Worm (Caenorhabditis elegans) whole organism, young adult: ENCODE measurements around the gene F38B7.17.

Experiments used
- B0035.1 ChIP-seq: sonication (generic microtip); optimal IDR thresholded peaks from 2 replicates; lab custom pipeline; 2016; ENCODE audit warnings: missing genetic modification characterization, mild to moderate bottlenecking, missing compliant biosample characterization, missing genotype, missing genetic modification reagents
- C06A6.2 ChIP-seq: fragments of 200-800 bp; sonication (Bioruptor generic); conservative IDR thresholded peaks from 2 replicates; pipeline ENCODE4 v1.3.6; 2022; ENCODE audit warnings: missing genetic modification characterization, missing compliant biosample characterization
- D2030.7 ChIP-seq: fragments of 200-800 bp; sonication (Bioruptor generic); IDR thresholded peaks from 2 replicates; pipeline ENCODE4 v1.3.6; 2022; ENCODE audit warnings: missing genetic modification reagents, missing genetic modification characterization, missing compliant biosample characterization
- F37B4.10 ChIP-seq: fragments of 200-800 bp; sonication (Bioruptor generic); IDR thresholded peaks from 2 replicates; pipeline ENCODE4 v1.3.6; 2022; ENCODE audit warnings: missing genetic modification characterization, missing compliant biosample characterization
- F49E8.2 ChIP-seq: sonication (generic microtip); optimal IDR thresholded peaks from 3 replicates; lab custom pipeline; 2017; ENCODE audit warnings: missing genetic modification characterization, mild to moderate bottlenecking, missing compliant biosample characterization, antibody characterized with exemption, moderate library complexity; ENCODE audit not compliant: insufficient read depth
- F55B11.4 ChIP-seq: sonication (generic microtip); optimal IDR thresholded peaks from 2 replicates; lab custom pipeline; 2016; ENCODE audit warnings: missing compliant biosample characterization, missing genetic modification characterization, borderline replicate concordance; ENCODE audit not compliant: insufficient read depth
- F57A8.1 ChIP-seq: fragments of 200-800 bp; sonication (Bioruptor generic); optimal IDR thresholded peaks from 2 replicates; lab custom pipeline; 2018; ENCODE audit warnings: mild to moderate bottlenecking, missing genetic modification characterization, moderate library complexity, missing compliant biosample characterization
- K12H6.12 ChIP-seq: fragments of 200-800 bp; sonication (Bioruptor generic); optimal IDR thresholded peaks from 2 replicates; lab custom pipeline; 2018; ENCODE audit warnings: mild to moderate bottlenecking, missing genetic modification characterization, missing compliant biosample characterization
- ZK185.1 ChIP-seq: sonication (generic microtip); optimal IDR thresholded peaks from 2 replicates; lab custom pipeline; 2016; ENCODE audit warnings: mild to moderate bottlenecking, missing genetic modification characterization, missing compliant biosample characterization; ENCODE audit not compliant: poor library complexity, severe bottlenecking
- ama-1 ChIP-seq, 3 experiments: fragments of 150-350 bp in 1 of 3; sonication (generic microtip) in 2 of 3; optimal IDR thresholded peaks; 2 replicates each; lab custom pipeline; 2014 to 2018; ENCODE audit warnings: missing biosample characterization in 2 of 3, missing genetic modification characterization in 2 of 3, missing genetic modification reagents in 2 of 3
- atf-7 ChIP-seq: sonication (generic microtip); optimal IDR thresholded peaks from 2 replicates; lab custom pipeline; 2017; ENCODE audit warnings: mild to moderate bottlenecking, missing genetic modification characterization, missing compliant biosample characterization
- athp-1 ChIP-seq: sonication (generic microtip); optimal IDR thresholded peaks from 2 replicates; lab custom pipeline; 2017; ENCODE audit warnings: mild to moderate bottlenecking, missing genetic modification characterization, missing compliant biosample characterization
- attf-6 ChIP-seq: fragments of 200-800 bp; sonication (Bioruptor generic); IDR thresholded peaks from 2 replicates; pipeline ENCODE4 v1.3.6; 2022; ENCODE audit warnings: missing genetic modification reagents, missing genetic modification characterization, missing compliant biosample characterization
- bed-1 ChIP-seq: fragments of 200-800 bp; sonication (Bioruptor generic); IDR thresholded peaks from 2 replicates; pipeline ENCODE4 v1.3.6; 2022; ENCODE audit warnings: missing genetic modification reagents, missing genetic modification characterization, missing compliant biosample characterization
- ceh-27 ChIP-seq: fragments of 200-800 bp; sonication (Bioruptor generic); optimal IDR thresholded peaks from 2 replicates; lab custom pipeline; 2018; ENCODE audit warnings: mild to moderate bottlenecking, missing genetic modification characterization, moderate library complexity, missing compliant biosample characterization
- ceh-91 ChIP-seq: fragments of 200-800 bp; sonication (Bioruptor generic); IDR thresholded peaks from 2 replicates; pipeline ENCODE4 v1.3.6; 2022; ENCODE audit warnings: missing genetic modification reagents, missing genetic modification characterization, missing compliant biosample characterization
- die-1 ChIP-seq: sonication (generic microtip); optimal IDR thresholded peaks from 2 replicates; lab custom pipeline; 2016; ENCODE audit warnings: missing genotype, mild to moderate bottlenecking, missing genetic modification characterization, missing compliant biosample characterization
- dox-1 ChIP-seq: fragments of 200-800 bp; sonication (Bioruptor generic); IDR thresholded peaks from 2 replicates; pipeline ENCODE4 v1.3.6; 2022; ENCODE audit warnings: missing genetic modification reagents, missing genetic modification characterization, missing compliant biosample characterization
- dpl-1 ChIP-seq: fragments of 150-350 bp; optimal IDR thresholded peaks from 2 replicates; lab custom pipeline; 2014; ENCODE audit warnings: missing biosample characterization, missing genetic modification reagents, missing genetic modification characterization
- efl-1 ChIP-seq: fragments of 150-350 bp; optimal IDR thresholded peaks from 2 replicates; lab custom pipeline; 2014; ENCODE audit warnings: missing biosample characterization, missing genetic modification reagents, missing genetic modification characterization
- ekl-4 ChIP-seq: fragments of 200-800 bp; sonication (Bioruptor generic); IDR thresholded peaks from 2 replicates; pipeline ENCODE4 v1.3.6; 2022; ENCODE audit warnings: missing genetic modification reagents, missing genetic modification characterization, missing compliant biosample characterization
- gei-17 ChIP-seq: fragments of 200-800 bp; sonication (Bioruptor generic); optimal IDR thresholded peaks from 2 replicates; lab custom pipeline; 2018; ENCODE audit warnings: mild to moderate bottlenecking, missing genetic modification characterization, missing compliant biosample characterization
- him-1 ChIP-seq: sonication (generic microtip); optimal IDR thresholded peaks from 2 replicates; lab custom pipeline; 2016; ENCODE audit warnings: missing genotype, missing genetic modification reagents, missing genetic modification characterization, missing compliant biosample characterization
- hmg-1.2 ChIP-seq: fragments of 200-800 bp; sonication (Bioruptor generic); IDR thresholded peaks from 2 replicates; pipeline ENCODE4 v1.3.6; 2022; ENCODE audit warnings: missing genetic modification reagents, missing genetic modification characterization, missing compliant biosample characterization
- hmg-20 ChIP-seq: fragments of 200-800 bp; sonication (Bioruptor generic); IDR thresholded peaks from 2 replicates; pipeline ENCODE4 v1.3.6; 2022; ENCODE audit warnings: missing genetic modification reagents, missing genetic modification characterization, missing compliant biosample characterization
- let-607 ChIP-seq, 2 experiments: fragments of 200-800 bp in 1 of 2; sonication (Bioruptor generic) in 1 of 2; sonication (generic microtip) in 1 of 2; optimal IDR thresholded peaks; 2 replicates each; lab custom pipeline; 2016 to 2018; ENCODE audit warnings: mild to moderate bottlenecking in 2 of 2, missing compliant biosample characterization in 2 of 2, missing genetic modification characterization in 2 of 2, moderate library complexity in 2 of 2, missing genotype in 1 of 2
- lin-26 ChIP-seq: fragments of 200-800 bp; sonication (Bioruptor generic); IDR thresholded peaks from 2 replicates; pipeline ENCODE4 v1.3.6; 2022; ENCODE audit warnings: missing genetic modification reagents, missing genetic modification characterization, missing compliant biosample characterization
- lin-54 ChIP-seq: fragments of 200-800 bp; sonication (Bioruptor generic); optimal IDR thresholded peaks from 2 replicates; lab custom pipeline; 2018; ENCODE audit warnings: mild to moderate bottlenecking, missing genetic modification characterization, missing compliant biosample characterization
- lsl-1 ChIP-seq: fragments of 200-800 bp; sonication (Bioruptor generic); optimal IDR thresholded peaks from 2 replicates; lab custom pipeline; 2018; ENCODE audit warnings: mild to moderate bottlenecking, missing genetic modification characterization, moderate library complexity, missing compliant biosample characterization
- lsy-27 ChIP-seq: sonication (generic microtip); optimal IDR thresholded peaks from 2 replicates; lab custom pipeline; 2017; ENCODE audit warnings: missing genetic modification characterization, mild to moderate bottlenecking, missing compliant biosample characterization, antibody characterized with exemption, missing genotype, borderline replicate concordance; ENCODE audit not compliant: insufficient read depth
- madf-6 ChIP-seq: fragments of 200-800 bp; sonication (Bioruptor generic); IDR thresholded peaks from 2 replicates; pipeline ENCODE4 v1.3.6; 2022; ENCODE audit warnings: missing genetic modification reagents, missing genetic modification characterization, missing compliant biosample characterization
- madf-8 ChIP-seq: fragments of 200-800 bp; sonication (Bioruptor generic); conservative IDR thresholded peaks from 2 replicates; pipeline ENCODE4 v1.3.6; 2022; ENCODE audit warnings: missing genetic modification reagents, missing genetic modification characterization, missing compliant biosample characterization
- nhr-80 ChIP-seq: sonication (generic microtip); optimal IDR thresholded peaks from 2 replicates; lab custom pipeline; 2016; ENCODE audit warnings: missing genetic modification characterization, missing compliant biosample characterization
- rcor-1 ChIP-seq: fragments of 200-800 bp; sonication (Bioruptor generic); IDR thresholded peaks from 2 replicates; pipeline ENCODE4 v1.3.6; 2022; ENCODE audit warnings: missing genetic modification reagents, missing genetic modification characterization, missing compliant biosample characterization
- snpc-4 ChIP-seq, 5 experiments: fragments of 150-350 bp in 1 of 5; sonication (generic microtip) in 4 of 5; optimal IDR thresholded peaks; 2 replicates each; lab custom pipeline; 2014 to 2018; ENCODE audit warnings: missing genetic modification characterization in 5 of 5, missing biosample characterization in 3 of 5, antibody characterized with exemption in 2 of 5, mild to moderate bottlenecking in 2 of 5, missing compliant biosample characterization in 2 of 5, missing genotype in 2 of 5, moderate library complexity in 2 of 5, missing genetic modification reagents in 1 of 5
- somi-1 ChIP-seq: fragments of 200-800 bp; sonication (Bioruptor generic); optimal IDR thresholded peaks from 2 replicates; lab custom pipeline; 2018; ENCODE audit warnings: mild to moderate bottlenecking, missing genetic modification characterization, missing compliant biosample characterization
- tbp1 ChIP-seq: fragments of 200-800 bp; sonication (Bioruptor generic); optimal IDR thresholded peaks from 2 replicates; lab custom pipeline; 2018; ENCODE audit warnings: mild to moderate bottlenecking, missing genetic modification characterization, missing compliant biosample characterization
- tbx-9 ChIP-seq: sonication (generic microtip); optimal IDR thresholded peaks from 2 replicates; lab custom pipeline; 2016; ENCODE audit warnings: borderline replicate concordance, missing genetic modification characterization, inconsistent platforms, missing compliant biosample characterization
- xnd-1 ChIP-seq: sonication (generic microtip); optimal IDR thresholded peaks from 2 replicates; lab custom pipeline; 2016; ENCODE audit warnings: missing genotype, missing genetic modification reagents, missing genetic modification characterization, missing compliant biosample characterization
- zfh-2 ChIP-seq: fragments of 200-800 bp; sonication (Bioruptor generic); conservative IDR thresholded peaks from 2 replicates; pipeline ENCODE4 v1.3.6; 2022; ENCODE audit warnings: missing genetic modification reagents, missing genetic modification characterization, missing compliant biosample characterization

F38B7.17 gene

ce11 chrV:11570169-11570651, 21.4 kb upstream of the F38B7.17 start, which contains the start of the genes nhr-101 and pms-2:
Gene nhr-101, plus strand, starts transcription at chrV:11570476.
Gene pms-2, minus strand, starts transcription at chrV:11570601.
- no peak for TF ChIP-seq F49E8.2
- TF ChIP-seq nhr-80 (tag; lab: Kevin White, UChicago), result peak; percentile 5

- TF ChIP-seq somi-1, result no peak
- TF ChIP-seq madf-6 (GFP tag; lab: Robert Waterston, UW), result no peak
Measured at ce11 chrV:11564573-11564972, 15.8 kb upstream of the F38B7.17 start, which contains the start of gene srx-87. Gene srx-87, plus strand, starts transcription at chrV:11564873.

- TF ChIP-seq die-1 (tag; lab: Kevin White, UChicago), result no peak
- TF ChIP-seq madf-6 (GFP tag; lab: Robert Waterston, UW), result no peak
- TF ChIP-seq F57A8.1 (GFP tag; lab: Kevin White, UChicago), result no peak
- TF ChIP-seq hmg-1.2 (GFP tag; lab: Robert Waterston, UW), result no peak
- no peak for TF ChIP-seq F49E8.2
- TF ChIP-seq tbp1, result no peak
- no peak for TF ChIP-seq F37B4.10 (GFP tag; lab: Robert Waterston, UW)
- no peak for TF ChIP-seq atf-7 (tag; lab: Kevin White, UChicago)
- TF ChIP-seq C06A6.2 (GFP tag; lab: Robert Waterston, UW), result no peak
- TF ChIP-seq tbx-9 (tag; lab: Kevin White, UChicago), result no peak
- TF ChIP-seq nhr-80 (tag; lab: Kevin White, UChicago), result no peak
- TF ChIP-seq F55B11.4 (tag; lab: Kevin White, UChicago), result no peak
Measured at ce11 chrV:11562643-11563042, 13.9 kb upstream of the F38B7.17 start, which contains the start of gene srx-86. Gene srx-86, plus strand, starts transcription at chrV:11562943.

- TF ChIP-seq F49E8.2, result no peak
- no peak for TF ChIP-seq gei-17 (GFP tag; lab: Kevin White, UChicago)
- TF ChIP-seq bed-1 (GFP tag; lab: Robert Waterston, UW), result no peak
- no peak for TF ChIP-seq ZK185.1
- peak; percentile 39 for TF ChIP-seq him-1 (tag; lab: Kevin White, UChicago)
- TF ChIP-seq lin-54 (GFP tag; lab: Kevin White, UChicago), result peak; percentile 57
- peak; percentile 79 for TF ChIP-seq ceh-91 (GFP tag; lab: Robert Waterston, UW)
- no peak for TF ChIP-seq snpc-4 (GFP tag; optimal IDR thresholded peaks at IDR 0.05; lab: Kevin White, UChicago)
- peak in 1 of 4 experiments; percentile 49 for TF ChIP-seq snpc-4 (tag; optimal IDR thresholded peaks at IDR 0.05; lab: Kevin White, UChicago)
- TF ChIP-seq xnd-1 (tag; lab: Kevin White, UChicago), result peak; percentile 86
- no peak for TF ChIP-seq hmg-20 (GFP tag; lab: Robert Waterston, UW)
- TF ChIP-seq athp-1 (tag; lab: Kevin White, UChicago), result no peak
- TF ChIP-seq ama-1 (optimal IDR thresholded peaks at IDR 0.05; lab: Kevin White, UChicago), result no peak
- TF ChIP-seq ama-1 (GFP tag; optimal IDR thresholded peaks at IDR 0.05; lab: Kevin White, UChicago), result no peak
- TF ChIP-seq B0035.1 (tag; lab: Kevin White, UChicago), result no peak
- no peak for TF ChIP-seq attf-6 (GFP tag; lab: Robert Waterston, UW)
- TF ChIP-seq D2030.7, result peak; percentile 64
- peak; percentile 80 for TF ChIP-seq lsl-1 (GFP tag; lab: Kevin White, UChicago)
- TF ChIP-seq lsy-27 (tag; lab: Kevin White, UChicago), result no peak
- TF ChIP-seq madf-8 (GFP tag; lab: Robert Waterston, UW), result peak; percentile 88
- TF ChIP-seq ceh-27 (GFP tag; lab: Kevin White, UChicago), result no peak
- TF ChIP-seq efl-1, result peak; percentile 95
- TF ChIP-seq let-607 (tag; optimal IDR thresholded peaks at IDR 0.05; lab: Kevin White, UChicago), result no peak
- peak; percentile 95 for TF ChIP-seq madf-6 (GFP tag; lab: Robert Waterston, UW)
- peak; percentile 82 for TF ChIP-seq dpl-1 (GFP tag; lab: Kevin White, UChicago)
- TF ChIP-seq ekl-4 (GFP tag; lab: Robert Waterston, UW), result 0 out of 2 replicates have a peak, but pooled peaks have one; percentile 51
- no peak for TF ChIP-seq zfh-2
- peak; percentile 72 for TF ChIP-seq rcor-1 (GFP tag; lab: Robert Waterston, UW)
- TF ChIP-seq F55B11.4 (tag; lab: Kevin White, UChicago), result no peak
- TF ChIP-seq hmg-1.2 (GFP tag; lab: Robert Waterston, UW), result peak; percentile 28; the same call in 1 of the 2 replicates
- TF ChIP-seq K12H6.12 (tag; lab: Kevin White, UChicago), result no peak
- TF ChIP-seq lin-26 (GFP tag; lab: Robert Waterston, UW), result no peak
- peak; percentile 55 for TF ChIP-seq dox-1 (GFP tag; lab: Robert Waterston, UW)
Measured at ce11 chrV:11554260-11554659, 5.5 kb upstream of the F38B7.17 start, which contains the start of gene duo-1. Gene duo-1, plus strand, starts transcription at chrV:11554630.
